Fruit fly (Drosophila melanogaster) whole organism, embryonic: Measurements from ENCODE around the gene CG3078.

Experiments used
- Atf6 ChIP-seq: fragments of 200-800 bp; sonication (Bioruptor generic); IDR thresholded peaks from 2 replicates; pipeline ENCODE4 v1.3.6; 2022; ENCODE audit warnings: missing biosample characterization, missing genetic modification characterization
- CG10209 ChIP-seq: fragments of 200-800 bp; sonication (Bioruptor generic); optimal IDR thresholded peaks from 3 replicates; lab custom pipeline; 2017; ENCODE audit warnings: missing biosample characterization, mild to moderate bottlenecking, missing genetic modification characterization, missing genetic modification reagents
- CG10274 ChIP-seq: fragments of 200-800 bp; sonication (Bioruptor generic); optimal IDR thresholded peaks from 3 replicates; lab custom pipeline; 2017; ENCODE audit warnings: missing biosample characterization, mild to moderate bottlenecking, missing genetic modification characterization
- CG10462 ChIP-seq: fragments of 200-800 bp; sonication (Bioruptor generic); optimal IDR thresholded peaks from 2 replicates; lab custom pipeline; 2016; ENCODE audit warnings: missing biosample characterization, missing genetic modification characterization
- CG17912 ChIP-seq: fragments of 200-800 bp; sonication (Bioruptor generic); optimal IDR thresholded peaks from 2 replicates; lab custom pipeline; 2018; ENCODE audit warnings: missing biosample characterization, mild to moderate bottlenecking, missing genetic modification characterization
- CG18011 ChIP-seq: fragments of 200-800 bp; sonication (Bioruptor generic); optimal IDR thresholded peaks from 2 replicates; lab custom pipeline; 2017; ENCODE audit warnings: missing biosample characterization, missing genetic modification characterization, mild to moderate bottlenecking, moderate library complexity, missing genotype
- CG1832 ChIP-seq: fragments of 200-800 bp; sonication (Bioruptor generic); optimal IDR thresholded peaks from 2 replicates; lab custom pipeline; 2017; ENCODE audit warnings: missing biosample characterization, mild to moderate bottlenecking, missing genetic modification characterization, inconsistent platforms
- CG30020 ChIP-seq: fragments of 200-800 bp; optimal IDR thresholded peaks from 2 replicates; lab custom pipeline; 2019; ENCODE audit warnings: missing biosample characterization, mild to moderate bottlenecking, missing genetic modification characterization, moderate library complexity
- CG6654 ChIP-seq: fragments of 200-800 bp; sonication (Bioruptor generic); optimal IDR thresholded peaks from 2 replicates; lab custom pipeline; 2017; ENCODE audit warnings: missing biosample characterization, mild to moderate bottlenecking, missing genetic modification characterization
- CG6854 ChIP-seq: fragments of 200-800 bp; sonication (Bioruptor generic); optimal IDR thresholded peaks from 3 replicates; lab custom pipeline; 2017; ENCODE audit warnings: missing biosample characterization, mild to moderate bottlenecking, missing genetic modification characterization
- CG7556 ChIP-seq: fragments of 200-800 bp; sonication (Bioruptor generic); optimal IDR thresholded peaks from 2 replicates; lab custom pipeline; 2017; ENCODE audit warnings: missing biosample characterization, mild to moderate bottlenecking, missing genetic modification characterization
- CG7963 ChIP-seq: fragments of 200-800 bp; sonication (Bioruptor generic); IDR thresholded peaks from 3 replicates; pipeline ENCODE4 v1.3.6; 2022; ENCODE audit warnings: missing biosample characterization, missing genetic modification characterization; ENCODE audit not compliant: partially characterized antibody
- CG9727 ChIP-seq: fragments of 200-800 bp; sonication (Bioruptor generic); optimal IDR thresholded peaks from 3 replicates; lab custom pipeline; 2017; ENCODE audit warnings: missing biosample characterization, mild to moderate bottlenecking, missing genetic modification characterization
- D19B ChIP-seq: fragments of 200-800 bp; sonication (Bioruptor generic); optimal IDR thresholded peaks from 2 replicates; lab custom pipeline; 2017; ENCODE audit warnings: missing biosample characterization, mild to moderate bottlenecking, missing genetic modification characterization
- Ets65A ChIP-seq: fragments of 200-800 bp; sonication (Bioruptor generic); peaks from one replicate; lab custom pipeline; 2016; ENCODE audit warnings: missing biosample characterization, missing genetic modification characterization
- Fer1 ChIP-seq: fragments of 200-800 bp; sonication (Bioruptor generic); optimal IDR thresholded peaks from 2 replicates; lab custom pipeline; 2017; ENCODE audit warnings: missing biosample characterization, mild to moderate bottlenecking, missing genetic modification characterization
- Gsc ChIP-seq: fragments of 200-800 bp; sonication (Bioruptor generic); IDR thresholded peaks from 2 replicates; pipeline ENCODE4 v1.3.6; 2022; ENCODE audit warnings: missing biosample characterization, missing genetic modification characterization
- Hmr ChIP-seq: fragments of 200-800 bp; sonication (Bioruptor generic); optimal IDR thresholded peaks from 3 replicates; lab custom pipeline; 2017; ENCODE audit warnings: mild to moderate bottlenecking, missing biosample characterization, missing genetic modification reagents, missing genetic modification characterization
- Med ChIP-seq: fragments of 200-800 bp; sonication (Bioruptor generic); peaks from one replicate; lab custom pipeline; 2016; ENCODE audit warnings: missing biosample characterization, missing genetic modification characterization, mild to moderate bottlenecking, inconsistent platforms, moderate library complexity
- NfI ChIP-seq: fragments of 200-800 bp; sonication (Bioruptor generic); optimal IDR thresholded peaks from 3 replicates; lab custom pipeline; 2018; ENCODE audit warnings: missing biosample characterization, mild to moderate bottlenecking, missing genetic modification characterization, moderate library complexity
- Oaz ChIP-seq: fragments of 200-800 bp; sonication (Bioruptor generic); IDR thresholded peaks from 2 replicates; pipeline ENCODE4 v1.3.6; 2022; ENCODE audit warnings: missing biosample characterization, missing genetic modification characterization
- Pdp1 ChIP-seq, 2 experiments: fragments of 200-800 bp; sonication (Bioruptor generic); optimal IDR thresholded peaks; 3 replicates each; lab custom pipeline; 2016; ENCODE audit warnings: missing biosample characterization in 2 of 2, missing genetic modification characterization in 2 of 2, mild to moderate bottlenecking in 1 of 2, moderate library complexity in 1 of 2
- Rfx ChIP-seq: fragments of 200-800 bp; sonication (Bioruptor generic); IDR thresholded peaks from 2 replicates; pipeline ENCODE4 v1.3.6; 2022; ENCODE audit warnings: missing biosample characterization, missing genetic modification characterization
- Stat92E ChIP-seq, 3 experiments: fragments of >200 bp in 2 of 3; fragments of 200-800 bp in 1 of 3; sonication (Bioruptor generic) in 1 of 3; optimal IDR thresholded peaks; 2 replicates each; lab custom pipeline; 2017 to 2019; ENCODE audit warnings: missing biosample characterization in 3 of 3, missing genetic modification characterization in 3 of 3, mild to moderate bottlenecking in 1 of 3, moderate library complexity in 1 of 3
- ara ChIP-seq: fragments of 200-800 bp; sonication (Bioruptor generic); IDR thresholded peaks from 2 replicates; pipeline ENCODE4 v1.3.6; 2022; ENCODE audit warnings: missing biosample characterization, missing genetic modification characterization
- cato ChIP-seq: fragments of 200-800 bp; sonication (Bioruptor generic); optimal IDR thresholded peaks from 2 replicates; lab custom pipeline; 2016; ENCODE audit warnings: missing biosample characterization, missing genetic modification characterization, borderline replicate concordance
- caup ChIP-seq: fragments of 200-800 bp; sonication (Bioruptor generic); optimal IDR thresholded peaks from 3 replicates; lab custom pipeline; 2017; ENCODE audit warnings: missing biosample characterization, mild to moderate bottlenecking, missing genetic modification characterization, moderate library complexity; ENCODE audit not compliant: severe bottlenecking
- crc ChIP-seq: fragments of 200-800 bp; sonication (Bioruptor generic); optimal IDR thresholded peaks from 2 replicates; lab custom pipeline; 2016; ENCODE audit warnings: missing biosample characterization, missing genetic modification characterization
- croc ChIP-seq: fragments of 200-800 bp; sonication (Bioruptor generic); conservative IDR thresholded peaks from 3 replicates; pipeline ENCODE4 v1.3.6; 2022; ENCODE audit warnings: missing biosample characterization, missing genetic modification characterization
- dimm ChIP-seq: fragments of 200-800 bp; sonication (Bioruptor generic); IDR thresholded peaks from 2 replicates; pipeline ENCODE4 v1.3.6; 2022; ENCODE audit warnings: missing biosample characterization, missing genetic modification characterization
- ftz-f1 ChIP-seq: fragments of 200-800 bp; sonication (Bioruptor generic); optimal IDR thresholded peaks from 2 replicates; lab custom pipeline; 2016; ENCODE audit warnings: missing biosample characterization, missing genetic modification characterization
- fu2 ChIP-seq: fragments of 200-800 bp; sonication (Bioruptor generic); optimal IDR thresholded peaks from 2 replicates; lab custom pipeline; 2016; ENCODE audit warnings: missing biosample characterization, missing genetic modification characterization
- gt ChIP-seq: fragments of 200-800 bp; sonication (Bioruptor generic); IDR thresholded peaks from 2 replicates; pipeline ENCODE4 v1.3.6; 2022; ENCODE audit warnings: missing biosample characterization, missing genetic modification characterization
- hb ChIP-seq: fragments of 200-800 bp; sonication (Bioruptor generic); IDR thresholded peaks from 3 replicates; pipeline ENCODE4 v1.3.6; 2022; ENCODE audit warnings: missing biosample characterization, missing genetic modification characterization; ENCODE audit not compliant: partially characterized antibody
- hbn ChIP-seq: fragments of 200-800 bp; sonication (Bioruptor generic); IDR thresholded peaks from 2 replicates; pipeline ENCODE4 v1.3.6; 2022; ENCODE audit warnings: missing biosample characterization, missing genetic modification characterization; ENCODE audit not compliant: partially characterized antibody
- her ChIP-seq: fragments of 200-800 bp; sonication (Bioruptor generic); optimal IDR thresholded peaks from 2 replicates; lab custom pipeline; 2016; ENCODE audit warnings: missing biosample characterization, missing genetic modification characterization
- inv ChIP-seq: fragments of 200-800 bp; sonication (Bioruptor generic); IDR thresholded peaks from 2 replicates; pipeline ENCODE4 v1.3.6; 2022; ENCODE audit warnings: missing biosample characterization, missing genetic modification characterization; ENCODE audit not compliant: partially characterized antibody
- org-1 ChIP-seq: fragments of 200-800 bp; sonication (Bioruptor generic); optimal IDR thresholded peaks from 2 replicates; lab custom pipeline; 2017; ENCODE audit warnings: missing biosample characterization, missing genetic modification characterization
- pnt ChIP-seq: fragments of 200-800 bp; sonication (Bioruptor generic); optimal IDR thresholded peaks from 3 replicates; lab custom pipeline; 2016; ENCODE audit warnings: missing biosample characterization, missing genetic modification characterization
- sc ChIP-seq, 3 experiments: fragments of >200 bp in 2 of 3; fragments of 200-800 bp in 1 of 3; sonication (Bioruptor generic) in 1 of 3; optimal IDR thresholded peaks; 2 replicates in 2 of 3; 3 replicates in 1 of 3; lab custom pipeline; 2017; ENCODE audit warnings: mild to moderate bottlenecking in 1 of 3, missing biosample characterization in 1 of 3, missing genetic modification characterization in 1 of 3, missing genetic modification reagents in 1 of 3
- sd ChIP-seq: fragments of 200-800 bp; sonication (Bioruptor generic); optimal IDR thresholded peaks from 3 replicates; lab custom pipeline; 2018; ENCODE audit warnings: missing biosample characterization, mild to moderate bottlenecking, missing genetic modification characterization, moderate library complexity
- seq ChIP-seq: fragments of 200-800 bp; sonication (Bioruptor generic); IDR thresholded peaks from 2 replicates; pipeline ENCODE4 v1.3.6; 2022; ENCODE audit warnings: missing biosample characterization, missing genetic modification characterization
- slbo ChIP-seq: fragments of 200-800 bp; sonication (Bioruptor generic); IDR thresholded peaks from 2 replicates; pipeline ENCODE4 v1.3.6; 2022; ENCODE audit warnings: missing biosample characterization, missing genetic modification characterization
- ssp ChIP-seq: fragments of 200-800 bp; sonication (Bioruptor generic); IDR thresholded peaks from 2 replicates; pipeline ENCODE4 v1.3.6; 2022; ENCODE audit warnings: missing biosample characterization, missing genetic modification characterization
- sug ChIP-seq: fragments of 200-800 bp; optimal IDR thresholded peaks from 2 replicates; lab custom pipeline; 2019; ENCODE audit warnings: missing biosample characterization, mild to moderate bottlenecking, missing genetic modification characterization, moderate library complexity
- tio ChIP-seq: fragments of 200-800 bp; sonication (Bioruptor generic); optimal IDR thresholded peaks from 2 replicates; lab custom pipeline; 2017; ENCODE audit warnings: missing biosample characterization, missing genetic modification characterization, inconsistent platforms
- toy ChIP-seq: fragments of 200-800 bp; sonication (Bioruptor generic); IDR thresholded peaks from 2 replicates; pipeline ENCODE4 v1.3.6; 2022; ENCODE audit warnings: missing biosample characterization, missing genetic modification characterization
- trh ChIP-seq: fragments of 200-800 bp; sonication (Bioruptor generic); optimal IDR thresholded peaks from 2 replicates; lab custom pipeline; 2016; ENCODE audit warnings: missing biosample characterization, missing genetic modification characterization
- ttk ChIP-seq: fragments of 200-800 bp; sonication (Bioruptor generic); IDR thresholded peaks from 2 replicates; pipeline ENCODE4 v2.1.2; 2022; ENCODE audit warnings: missing biosample characterization, missing genetic modification characterization
- wor ChIP-seq: fragments of 200-800 bp; sonication (Bioruptor generic); IDR thresholded peaks from 2 replicates; pipeline ENCODE4 v1.3.6; 2022; ENCODE audit warnings: missing biosample characterization, missing genetic modification characterization
- yki ChIP-seq: fragments of >200 bp; optimal IDR thresholded peaks from 3 replicates; lab custom pipeline; 2018

Gene CG3078

DNA sequence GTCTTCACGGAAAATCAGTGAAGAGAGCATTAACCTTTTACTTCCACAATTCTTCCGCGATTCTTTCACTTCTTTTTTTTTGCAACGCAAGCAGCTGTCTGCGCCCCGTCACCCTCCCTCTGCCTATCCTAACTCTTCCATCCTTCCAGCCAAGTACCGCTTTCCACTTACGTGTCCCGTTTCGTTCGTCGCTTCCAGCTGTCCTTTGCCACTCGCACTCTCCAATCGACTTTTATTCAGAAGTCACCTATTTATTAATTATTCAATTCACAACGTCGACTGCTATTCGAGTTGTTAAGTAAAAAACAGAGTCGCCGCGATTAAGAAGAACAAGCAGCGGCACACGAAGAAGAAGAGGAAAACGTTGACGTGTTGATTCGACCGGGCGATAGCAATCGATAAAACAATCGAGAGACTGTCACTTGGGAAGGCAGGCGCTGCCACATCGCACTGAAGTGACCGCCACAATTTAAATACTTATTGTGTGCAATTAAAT lies 15.1 kb upstream of the CG3078 start, which contains the start of gene Grp170 (continued):
- TF ChIP-seq tio (GFP tag; lab: Kevin White, UChicago) (no peak), hb (GFP tag; lab: Robert Waterston, UW) (peak; percentile 88), Hmr (GFP tag; lab: Kevin White, UChicago) (peak; percentile 31), Fer1 (peak; percentile 34), Rfx (peak; percentile 25; the same call in 1 of the 2 replicates), sc (optimal IDR thresholded peaks at IDR 0.05; lab: Kevin White, UChicago) (no peak), sc (GFP tag; optimal IDR thresholded peaks at IDR 0.05; lab: Kevin White, UChicago) (no peak), D19B (no peak), Oaz (GFP tag; lab: Robert Waterston, UW) (no peak), Med (GFP tag; lab: Kevin White, UChicago) (peak; percentile 90), Gsc (GFP tag; lab: Robert Waterston, UW) (no peak), CG9727 (GFP tag; lab: Kevin White, UChicago) (no peak), sd (tag; lab: Kevin White, UChicago) (no peak), ttk (no peak), ftz-f1 (GFP tag; lab: Kevin White, UChicago) (no peak), CG1832 (GFP tag; lab: Kevin White, UChicago) (no peak), CG30020 (no peak), org-1 (GFP tag; lab: Kevin White, UChicago) (no peak), CG7963 (GFP tag; lab: Robert Waterston, UW) (peak; percentile 85), CG18011 (GFP tag; lab: Kevin White, UChicago) (no peak), CG10274 (GFP tag; lab: Kevin White, UChicago) (no peak), toy (GFP tag; lab: Robert Waterston, UW) (no peak), CG10209 (GFP tag; lab: Kevin White, UChicago) (no peak), hbn (GFP tag; lab: Robert Waterston, UW) (peak; percentile 84), her (GFP tag; lab: Kevin White, UChicago) (no peak), Pdp1 (GFP tag; optimal IDR thresholded peaks at IDR 0.05; lab: Kevin White, UChicago) (peak in 1 of 2 experiments; percentile 12), CG6654 (GFP tag; lab: Kevin White, UChicago) (no peak), CG6854 (GFP tag; lab: Kevin White, UChicago) (no peak), croc (GFP tag; lab: Robert Waterston, UW) (no peak), cato (GFP tag; lab: Kevin White, UChicago) (no peak), slbo (GFP tag; lab: Robert Waterston, UW) (0 out of 2 replicates have a peak, but pooled peaks have one; percentile 18), yki (lab: Kevin White, UChicago) (no peak), Ets65A (GFP tag; lab: Kevin White, UChicago) (no peak), caup (GFP tag; lab: Kevin White, UChicago) (peak; percentile 39), gt (no peak), dimm (GFP tag; lab: Robert Waterston, UW) (no peak), NfI (GFP tag; lab: Kevin White, UChicago) (no peak), crc (GFP tag; lab: Kevin White, UChicago) (no peak), Stat92E (GFP tag; optimal IDR thresholded peaks at IDR 0.05; lab: Kevin White, UChicago) (no peak), CG17912 (GFP tag; lab: Kevin White, UChicago) (no peak), Atf6 (no peak), ssp (GFP tag; lab: Robert Waterston, UW) (no peak), ara (GFP tag; lab: Robert Waterston, UW) (no peak), CG7556 (GFP tag; lab: Kevin White, UChicago) (no peak), pnt (no peak), trh (GFP tag; lab: Kevin White, UChicago) (no peak), CG10462 (GFP tag; lab: Kevin White, UChicago) (no peak), sug (tag; lab: Kevin White, UChicago) (peak; percentile 34), fu2 (GFP tag; lab: Kevin White, UChicago) (no peak), seq (no peak), inv (peak; percentile 85), wor (no peak)
